Fruit fly (Drosophila melanogaster) whole organism, prepupa: ENCODE data around the gene AdamTS-B.

Experiments
- CG10631 ChIP-seq: fragments of 200-800 bp; sonication (Bioruptor generic); optimal IDR thresholded peaks from 2 replicates; lab custom pipeline; 2016; ENCODE audit warnings: missing biosample characterization, missing genetic modification characterization
- CG11902 ChIP-seq: fragments of 200-800 bp; sonication (Bioruptor generic); optimal IDR thresholded peaks from 3 replicates; lab custom pipeline; 2016; ENCODE audit warnings: missing biosample characterization, missing genetic modification characterization
- CG1621 ChIP-seq: fragments of 200-800 bp; sonication (Bioruptor generic); optimal IDR thresholded peaks from 3 replicates; lab custom pipeline; 2018; ENCODE audit warnings: missing biosample characterization, mild to moderate bottlenecking, missing genetic modification characterization
- CG3032 ChIP-seq: fragments of 200-800 bp; optimal IDR thresholded peaks from 2 replicates; lab custom pipeline; 2019; ENCODE audit warnings: missing biosample characterization, mild to moderate bottlenecking, missing genetic modification characterization, moderate library complexity
- CG31627 ChIP-seq: fragments of 200-800 bp; sonication (Bioruptor generic); optimal IDR thresholded peaks from 3 replicates; lab custom pipeline; 2016; ENCODE audit warnings: missing biosample characterization, missing genetic modification characterization
- CG32006 ChIP-seq: fragments of 200-800 bp; sonication (Bioruptor generic); optimal IDR thresholded peaks from 3 replicates; lab custom pipeline; 2017; ENCODE audit warnings: missing biosample characterization, mild to moderate bottlenecking, missing genetic modification characterization
- CG4318 ChIP-seq: fragments of 200-800 bp; sonication (Bioruptor generic); optimal IDR thresholded peaks from 3 replicates; lab custom pipeline; 2017; ENCODE audit warnings: missing biosample characterization, mild to moderate bottlenecking, missing genetic modification characterization
- CG6163 ChIP-seq: fragments of 200-800 bp; sonication (Bioruptor generic); IDR thresholded peaks from 3 replicates; pipeline ENCODE4 v1.3.6; 2022; ENCODE audit warnings: missing biosample characterization, missing genetic modification characterization
- CG6276 ChIP-seq: fragments of 200-800 bp; sonication (Bioruptor generic); optimal IDR thresholded peaks from 2 replicates; lab custom pipeline; 2017; ENCODE audit warnings: missing biosample characterization, mild to moderate bottlenecking, missing genetic modification characterization
- CG6792 ChIP-seq: fragments of 200-800 bp; sonication (Bioruptor generic); optimal IDR thresholded peaks from 3 replicates; lab custom pipeline; 2016; ENCODE audit warnings: missing biosample characterization, missing genetic modification characterization
- CG6808 ChIP-seq: fragments of 200-800 bp; sonication (Bioruptor generic); optimal IDR thresholded peaks from 3 replicates; lab custom pipeline; 2017; ENCODE audit warnings: missing biosample characterization, missing genetic modification characterization, mild to moderate bottlenecking, moderate library complexity, missing genetic modification reagents
- CG6854 ChIP-seq: fragments of 200-800 bp; sonication (Bioruptor generic); optimal IDR thresholded peaks from 2 replicates; lab custom pipeline; 2017; ENCODE audit warnings: missing biosample characterization, mild to moderate bottlenecking, missing genetic modification characterization
- CG7368 ChIP-seq: fragments of 200-800 bp; sonication (Bioruptor generic); optimal IDR thresholded peaks from 3 replicates; lab custom pipeline; 2016; ENCODE audit warnings: missing biosample characterization, missing genetic modification characterization
- CG8119 ChIP-seq: fragments of 200-800 bp; sonication (Bioruptor generic); IDR thresholded peaks from 3 replicates; pipeline ENCODE4 v1.3.6; 2022; ENCODE audit warnings: missing biosample characterization, missing genetic modification characterization
- CG8319 ChIP-seq: fragments of 200-800 bp; sonication (Bioruptor generic); optimal IDR thresholded peaks from 3 replicates; lab custom pipeline; 2016; ENCODE audit warnings: missing biosample characterization, missing genetic modification characterization
- CG8632 ChIP-seq: fragments of 200-800 bp; sonication (Bioruptor generic); optimal IDR thresholded peaks from 3 replicates; lab custom pipeline; 2016; ENCODE audit warnings: missing biosample characterization, missing genetic modification characterization
- CG9139 ChIP-seq: fragments of 200-800 bp; sonication (Bioruptor generic); optimal IDR thresholded peaks from 3 replicates; lab custom pipeline; 2017; ENCODE audit warnings: missing biosample characterization, mild to moderate bottlenecking, missing genetic modification characterization
- Eip75B ChIP-seq: fragments of 200-800 bp; sonication (Bioruptor generic); optimal IDR thresholded peaks from 3 replicates; lab custom pipeline; 2016; ENCODE audit warnings: missing biosample characterization, missing genetic modification characterization
- Eip78C ChIP-seq: fragments of 200-800 bp; sonication (Bioruptor generic); peaks from one replicate; lab custom pipeline; 2016; ENCODE audit warnings: missing biosample characterization, missing genetic modification characterization
- Eip93F ChIP-seq: fragments of 200-800 bp; sonication (Bioruptor generic); optimal IDR thresholded peaks from 2 replicates; lab custom pipeline; 2016; ENCODE audit warnings: missing biosample characterization, mild to moderate bottlenecking, missing genetic modification characterization
- Gug ChIP-seq: fragments of 200-800 bp; sonication (Bioruptor generic); IDR thresholded peaks from 2 replicates; pipeline ENCODE4 v1.3.6; 2022; ENCODE audit warnings: missing biosample characterization, missing genetic modification characterization
- Hr38 ChIP-seq: sonication (Bioruptor generic); optimal IDR thresholded peaks from 2 replicates; lab custom pipeline; 2016; ENCODE audit warnings: missing biosample characterization, missing genetic modification characterization
- Hr39 ChIP-seq: fragments of 200-800 bp; sonication (Bioruptor generic); optimal IDR thresholded peaks from 2 replicates; lab custom pipeline; 2016; ENCODE audit warnings: missing biosample characterization, missing genetic modification characterization
- Hr4 ChIP-seq: fragments of 200-800 bp; sonication (Bioruptor generic); optimal IDR thresholded peaks from 3 replicates; lab custom pipeline; 2016; ENCODE audit warnings: missing biosample characterization, missing genetic modification characterization
- Lpt ChIP-seq: fragments of 200-800 bp; sonication (Bioruptor generic); optimal IDR thresholded peaks from 3 replicates; lab custom pipeline; 2016; ENCODE audit warnings: missing biosample characterization, missing genetic modification characterization
- Smox ChIP-seq: fragments of 200-800 bp; sonication (Bioruptor generic); optimal IDR thresholded peaks from 3 replicates; lab custom pipeline; 2016; ENCODE audit warnings: missing biosample characterization, missing genetic modification characterization
- Sox15 ChIP-seq: fragments of 200-800 bp; sonication (Bioruptor generic); optimal IDR thresholded peaks from 3 replicates; lab custom pipeline; 2016; ENCODE audit warnings: missing biosample characterization, missing genetic modification characterization
- acj6 ChIP-seq: fragments of 200-800 bp; sonication (Bioruptor generic); optimal IDR thresholded peaks from 3 replicates; lab custom pipeline; 2016; ENCODE audit warnings: missing biosample characterization, missing genetic modification characterization
- dsx ChIP-seq: fragments of 200-800 bp; optimal IDR thresholded peaks from 3 replicates; lab custom pipeline; 2019; ENCODE audit warnings: missing biosample characterization, mild to moderate bottlenecking, missing genetic modification characterization, moderate library complexity; ENCODE audit not compliant: poor library complexity, severe bottlenecking
- eg ChIP-seq: fragments of 200-800 bp; sonication (Bioruptor generic); IDR thresholded peaks from 3 replicates; pipeline ENCODE4 v1.3.6; 2022; ENCODE audit warnings: missing biosample characterization, missing genetic modification characterization
- esn ChIP-seq: fragments of 200-800 bp; sonication (Bioruptor generic); optimal IDR thresholded peaks from 2 replicates; lab custom pipeline; 2016; ENCODE audit warnings: missing biosample characterization, mild to moderate bottlenecking, missing genetic modification characterization, moderate library complexity
- fd59A ChIP-seq: fragments of 200-800 bp; sonication (Bioruptor generic); optimal IDR thresholded peaks from 2 replicates; lab custom pipeline; 2017; ENCODE audit warnings: missing biosample characterization, mild to moderate bottlenecking, missing genetic modification characterization, missing genetic modification reagents
- fkh ChIP-seq: fragments of 200-800 bp; sonication (Bioruptor generic); optimal IDR thresholded peaks from 3 replicates; lab custom pipeline; 2017; ENCODE audit warnings: missing biosample characterization, mild to moderate bottlenecking, missing genetic modification characterization, moderate library complexity
- net ChIP-seq: fragments of 200-800 bp; sonication (Bioruptor generic); optimal IDR thresholded peaks from 3 replicates; lab custom pipeline; 2016; ENCODE audit warnings: missing biosample characterization, missing genetic modification characterization
- pdm3 ChIP-seq: fragments of 200-800 bp; sonication (Bioruptor generic); optimal IDR thresholded peaks from 3 replicates; lab custom pipeline; 2016; ENCODE audit warnings: missing biosample characterization, missing genetic modification characterization
- salr ChIP-seq, 2 experiments: fragments of 200-800 bp; sonication (Bioruptor generic); optimal IDR thresholded peaks; 3 replicates each; lab custom pipeline; 2016 to 2018; ENCODE audit warnings: missing biosample characterization in 2 of 2, missing genetic modification characterization in 2 of 2, mild to moderate bottlenecking in 1 of 2
- spab ChIP-seq: fragments of 200-800 bp; sonication (Bioruptor generic); optimal IDR thresholded peaks from 2 replicates; lab custom pipeline; 2017; ENCODE audit warnings: missing biosample characterization, mild to moderate bottlenecking, missing genetic modification characterization, missing genetic modification reagents
- ss ChIP-seq, 2 experiments: fragments of 200-800 bp; sonication (Bioruptor generic); optimal IDR thresholded peaks; 2 replicates in 1 of 2; 3 replicates in 1 of 2; lab custom pipeline; 2017 to 2018; ENCODE audit warnings: mild to moderate bottlenecking in 2 of 2, missing biosample characterization in 2 of 2, missing genetic modification characterization in 2 of 2, moderate library complexity in 1 of 2
- svp ChIP-seq: fragments of 200-800 bp; sonication (Bioruptor generic); peaks from one replicate; lab custom pipeline; 2016; ENCODE audit warnings: missing biosample characterization, missing genetic modification characterization

Gene AdamTS-B

DNA sequence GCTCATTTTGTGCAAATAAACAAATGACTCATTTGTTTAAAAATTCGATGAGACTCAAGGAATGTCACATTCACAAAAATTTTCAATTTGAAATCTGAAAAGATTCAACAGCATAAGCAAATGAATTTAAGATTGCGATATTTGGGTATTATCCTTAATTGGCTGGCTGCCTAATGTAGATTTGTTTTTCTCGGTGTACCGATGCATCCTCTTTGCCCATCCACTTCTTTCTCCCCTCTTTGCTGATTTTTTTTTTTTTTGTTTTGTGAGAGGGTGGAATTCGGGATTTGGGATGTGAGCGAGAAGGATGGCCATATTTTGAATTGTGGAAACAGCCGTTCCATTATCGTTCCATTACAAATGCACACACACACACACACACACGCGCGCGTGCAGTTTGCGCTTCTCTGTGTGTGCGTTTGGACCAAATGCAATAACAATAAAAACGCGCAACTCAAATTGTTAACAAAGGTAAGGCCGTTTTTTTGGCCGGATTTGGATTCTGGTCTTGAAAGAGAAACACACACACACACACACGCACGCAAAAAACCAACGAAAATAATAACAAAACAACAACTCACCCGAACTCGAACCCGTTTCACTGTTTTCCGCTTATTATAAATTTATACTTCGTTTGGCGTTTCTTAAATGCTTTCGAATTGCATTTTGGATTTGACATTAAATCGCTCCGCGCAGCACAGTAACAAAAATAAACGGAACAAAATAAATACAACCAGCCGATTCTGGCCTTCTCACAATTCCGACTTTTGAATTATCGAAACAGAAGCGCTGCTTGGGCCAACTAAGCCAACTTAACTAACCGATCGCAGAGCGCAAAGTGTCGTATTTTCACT, 19.1 kb upstream of the AdamTS-B start (continued):
- TF ChIP-seq Eip75B (GFP tag; lab: Kevin White, UChicago): no peak
- peak; percentile 34; the same call in 1 of the 3 replicates for TF ChIP-seq eg
- peak; percentile 84 for TF ChIP-seq Smox (GFP tag; lab: Kevin White, UChicago)
- peak in 1 of 2 experiments; percentile 15 for TF ChIP-seq salr (GFP tag; optimal IDR thresholded peaks at IDR 0.05; lab: Kevin White, UChicago)
- peak; percentile 72 for TF ChIP-seq net
- no peak for TF ChIP-seq fkh (GFP tag; lab: Kevin White, UChicago)
- TF ChIP-seq CG6808 (GFP tag; lab: Kevin White, UChicago): peak; percentile 54
- TF ChIP-seq CG10631 (GFP tag; lab: Kevin White, UChicago): no peak
- TF ChIP-seq CG6792 (GFP tag; lab: Kevin White, UChicago): peak; percentile 72
- TF ChIP-seq Hr38: no peak
- peak; percentile 85 for TF ChIP-seq esn (GFP tag; lab: Kevin White, UChicago)
- TF ChIP-seq acj6 (GFP tag; lab: Kevin White, UChicago): peak; percentile 70
- TF ChIP-seq CG7368 (GFP tag; lab: Kevin White, UChicago): no peak
- TF ChIP-seq Hr4: no peak
- peak; percentile 84 for TF ChIP-seq CG31627 (GFP tag; lab: Kevin White, UChicago)
- TF ChIP-seq Lpt (GFP tag; lab: Kevin White, UChicago): no peak
- peak; percentile 53; the same call in 1 of the 3 replicates for TF ChIP-seq CG8119
- TF ChIP-seq CG8632 (GFP tag; lab: Kevin White, UChicago): peak; percentile 73
- TF ChIP-seq CG6276: peak; percentile 4
- TF ChIP-seq fd59A (GFP tag; lab: Kevin White, UChicago): peak; percentile 26
- TF ChIP-seq spab: peak; percentile 58
- TF ChIP-seq CG9139 (GFP tag; lab: Kevin White, UChicago): peak; percentile 44
- peak; percentile 10 to 55 for TF ChIP-seq ss (GFP tag; optimal IDR thresholded peaks at IDR 0.05; lab: Kevin White, UChicago)
- peak; percentile 81 for TF ChIP-seq CG6163
- peak; percentile 51 for TF ChIP-seq CG11902 (GFP tag; lab: Kevin White, UChicago)
- no peak for TF ChIP-seq pdm3 (GFP tag; lab: Kevin White, UChicago)
- peak; percentile 56 for TF ChIP-seq CG8319
- TF ChIP-seq CG6854 (GFP tag; lab: Kevin White, UChicago): peak; percentile 59
- no peak for TF ChIP-seq svp (GFP tag; lab: Kevin White, UChicago)
- peak; percentile 64 for TF ChIP-seq CG32006 (GFP tag; lab: Kevin White, UChicago)

DNA sequence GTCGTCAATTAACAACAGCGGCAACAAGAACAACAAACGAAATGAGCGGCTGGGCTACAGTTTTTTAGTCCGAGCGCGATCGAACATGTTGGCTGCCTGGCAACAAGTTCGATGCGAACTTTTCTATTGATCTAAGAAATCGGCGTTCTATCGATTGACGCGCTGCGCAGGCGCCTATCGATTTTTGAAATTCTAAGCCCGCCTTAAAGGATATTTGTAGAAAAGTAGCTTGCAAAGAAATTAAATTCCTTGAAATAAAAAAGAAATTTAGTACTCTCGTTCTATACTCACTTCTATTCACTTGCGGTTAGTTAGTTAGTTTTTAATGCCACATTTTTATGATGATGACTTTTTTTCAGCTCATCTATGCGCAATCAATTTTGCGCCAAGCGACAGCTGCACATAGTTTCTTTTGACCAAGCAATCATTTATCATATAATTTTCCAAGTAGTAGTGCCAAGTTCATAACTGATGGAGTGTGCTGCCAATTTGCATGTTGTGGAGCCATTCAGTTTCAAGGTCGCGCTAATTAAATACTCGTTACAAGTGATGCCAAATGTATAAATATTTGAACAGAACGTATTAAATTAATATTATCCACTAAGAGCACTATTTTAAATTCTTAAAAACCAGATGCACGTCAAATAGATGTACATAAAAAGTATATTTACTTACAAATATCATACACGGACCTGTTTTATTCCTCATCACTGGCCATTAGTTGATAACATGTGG, 18.3 kb upstream of the AdamTS-B start, which contains the start of the genes Tre1 and Gr5a:
Gene Tre1, minus strand, starts transcription at position 45 of the 735 bp plus-strand sequence.
Gene Gr5a, plus strand, starts transcription at position 685 of the 735 bp plus-strand sequence.
- TF ChIP-seq CG4318 (GFP tag; lab: Kevin White, UChicago) (no peak), CG8319 (no peak), Gug (no peak), Sox15 (no peak), CG6854 (GFP tag; lab: Kevin White, UChicago) (no peak), CG1621 (tag; lab: Kevin White, UChicago) (no peak), CG31627 (GFP tag; lab: Kevin White, UChicago) (no peak), Eip93F (no peak), dsx (GFP tag; lab: Kevin White, UChicago) (no peak), Hr39 (GFP tag; lab: Kevin White, UChicago) (no peak), fkh (GFP tag; lab: Kevin White, UChicago) (peak; percentile 1), net (no peak), Eip78C (GFP tag; lab: Kevin White, UChicago) (peak; percentile 57), CG6792 (GFP tag; lab: Kevin White, UChicago) (no peak), Hr38 (no peak), CG11902 (GFP tag; lab: Kevin White, UChicago) (no peak), CG3032 (tag; lab: Kevin White, UChicago) (no peak), fd59A (GFP tag; lab: Kevin White, UChicago) (no peak)
